Fruit fly (Drosophila melanogaster) S2 (cell line): ENCODE data around the gene mRpL51.

Experiments
- CG8478 ChIP-seq: fragments of >200 bp; optimal IDR thresholded peaks from 2 replicates; lab custom pipeline; 2018
- CTCF ChIP-seq, 2 experiments: fragments of >200 bp; optimal IDR thresholded peaks; 2 replicates each; lab custom pipeline; 2018

- TF ChIP-seq CTCF (optimal IDR thresholded peaks at IDR 0.05; lab: Kevin White, UChicago) (no peak), CG8478 (lab: Kevin White, UChicago) (no peak)
Measured at dm6 chr2L:8535394-8536176, 18.4 kb upstream of the mRpL51 start.
